Fruit fly (Drosophila melanogaster) whole organism, pupa: ENCODE data around the gene CG46460.

ENCODE experiments used
- CG10348 ChIP-seq: fragments of 200-800 bp; sonication (Bioruptor generic); IDR thresholded peaks from 2 replicates; pipeline ENCODE4 v1.3.6; 2022; ENCODE audit warnings: missing biosample characterization, missing genetic modification characterization
- CG12605 ChIP-seq: fragments of 200-800 bp; sonication (Bioruptor generic); IDR thresholded peaks from 2 replicates; pipeline ENCODE4 v1.3.6; 2022; ENCODE audit warnings: missing biosample characterization, missing genetic modification characterization
- CG13204 ChIP-seq: fragments of 200-800 bp; sonication (Bioruptor generic); optimal IDR thresholded peaks from 2 replicates; lab custom pipeline; 2018; ENCODE audit warnings: missing biosample characterization, mild to moderate bottlenecking, missing genetic modification characterization, moderate library complexity
- CG14655 ChIP-seq: fragments of 200-800 bp; sonication (Bioruptor generic); optimal IDR thresholded peaks from 3 replicates; lab custom pipeline; 2017; ENCODE audit warnings: mild to moderate bottlenecking, missing biosample characterization, missing genetic modification reagents, missing genetic modification characterization
- CG15710 ChIP-seq: fragments of 200-800 bp; sonication (Bioruptor generic); optimal IDR thresholded peaks from 2 replicates; lab custom pipeline; 2018; ENCODE audit warnings: missing biosample characterization, mild to moderate bottlenecking, missing genetic modification characterization, moderate library complexity
- CG17806 ChIP-seq: fragments of 200-800 bp; sonication (Bioruptor generic); optimal IDR thresholded peaks from 2 replicates; lab custom pipeline; 2018; ENCODE audit warnings: missing biosample characterization, mild to moderate bottlenecking, missing genetic modification characterization, moderate library complexity
- CG32121 ChIP-seq: fragments of 200-800 bp; sonication (Bioruptor generic); IDR thresholded peaks from 2 replicates; pipeline ENCODE4 v1.3.6; 2022; ENCODE audit warnings: missing biosample characterization, missing genetic modification characterization
- CG34367 ChIP-seq: fragments of 200-800 bp; sonication (Bioruptor generic); optimal IDR thresholded peaks from 2 replicates; lab custom pipeline; 2018; ENCODE audit warnings: missing biosample characterization, mild to moderate bottlenecking, missing genetic modification characterization
- CG4496 ChIP-seq: fragments of 200-800 bp; sonication (Bioruptor generic); IDR thresholded peaks from 3 replicates; pipeline ENCODE4 v1.3.6; 2022; ENCODE audit warnings: missing biosample characterization, missing genetic modification characterization
- CG8159 ChIP-seq: fragments of 200-800 bp; sonication (Bioruptor generic); optimal IDR thresholded peaks from 3 replicates; lab custom pipeline; 2018; ENCODE audit warnings: missing biosample characterization, mild to moderate bottlenecking, missing genetic modification characterization, moderate library complexity
- CG8301 ChIP-seq: fragments of 200-800 bp; sonication (Bioruptor generic); optimal IDR thresholded peaks from 2 replicates; lab custom pipeline; 2018; ENCODE audit warnings: missing biosample characterization, mild to moderate bottlenecking, missing genetic modification characterization
- CG9948 ChIP-seq: fragments of 200-800 bp; sonication (Bioruptor generic); optimal IDR thresholded peaks from 2 replicates; lab custom pipeline; 2018; ENCODE audit warnings: missing biosample characterization, mild to moderate bottlenecking, missing genetic modification characterization, moderate library complexity
- D1 ChIP-seq: fragments of 200-800 bp; sonication (Bioruptor generic); optimal IDR thresholded peaks from 2 replicates; lab custom pipeline; 2018; ENCODE audit warnings: missing biosample characterization, mild to moderate bottlenecking, missing genetic modification characterization, moderate library complexity
- EcR ChIP-seq: fragments of 200-800 bp; sonication (Bioruptor generic); optimal IDR thresholded peaks from 3 replicates; lab custom pipeline; 2019; ENCODE audit warnings: missing biosample characterization, missing genetic modification characterization, mild to moderate bottlenecking, moderate library complexity, missing genetic modification reagents
- Ets98B ChIP-seq: fragments of 200-800 bp; sonication (Bioruptor generic); IDR thresholded peaks from 2 replicates; pipeline ENCODE4 v1.3.6; 2022; ENCODE audit warnings: missing biosample characterization, missing genetic modification characterization
- Pif1A ChIP-seq: fragments of 200-800 bp; sonication (Bioruptor generic); optimal IDR thresholded peaks from 3 replicates; lab custom pipeline; 2016; ENCODE audit warnings: missing biosample characterization, missing genetic modification characterization
- Pif1B ChIP-seq: fragments of 200-800 bp; sonication (Bioruptor generic); optimal IDR thresholded peaks from 3 replicates; lab custom pipeline; 2016; ENCODE audit warnings: missing biosample characterization, missing genetic modification characterization
- Snoo ChIP-seq: fragments of 200-800 bp; sonication (Bioruptor generic); optimal IDR thresholded peaks from 3 replicates; lab custom pipeline; 2017; ENCODE audit warnings: missing biosample characterization, mild to moderate bottlenecking, missing genetic modification characterization, inconsistent platforms
- fd96Ca ChIP-seq: fragments of 200-800 bp; sonication (Bioruptor generic); IDR thresholded peaks from 3 replicates; pipeline ENCODE4 v1.3.6; 2022; ENCODE audit warnings: missing biosample characterization, missing genetic modification characterization
- rn ChIP-seq: fragments of 200-800 bp; sonication (Bioruptor generic); IDR thresholded peaks from 2 replicates; pipeline ENCODE4 v1.3.6; 2022; ENCODE audit warnings: missing biosample characterization, missing genetic modification characterization

The CG46460 gene

dm6 chr3L:4204867-4205266 lies 22.2 kb downstream of the CG46460 start:
- TF ChIP-seq CG12605 (GFP tag; lab: Robert Waterston, UW), result no peak
- TF ChIP-seq CG34367, result no peak
- no peak for TF ChIP-seq Snoo
- no peak for TF ChIP-seq CG4496 (GFP tag; lab: Robert Waterston, UW)
- TF ChIP-seq CG15710, result no peak
- no peak for TF ChIP-seq CG14655 (GFP tag; lab: Kevin White, UChicago)
- no peak for TF ChIP-seq Ets98B (GFP tag; lab: Robert Waterston, UW)
- no peak for TF ChIP-seq CG8159 (tag; lab: Kevin White, UChicago)
- no peak for TF ChIP-seq CG13204

- no peak for TF ChIP-seq CG17806 (tag; lab: Kevin White, UChicago)
- TF ChIP-seq Snoo, result no peak
- TF ChIP-seq CG15710, result no peak
- TF ChIP-seq CG9948 (tag; lab: Kevin White, UChicago), result no peak
- TF ChIP-seq CG34367, result no peak
- TF ChIP-seq D1 (tag; lab: Kevin White, UChicago), result no peak
- TF ChIP-seq fd96Ca, result no peak
- TF ChIP-seq CG13204, result no peak
- no peak for TF ChIP-seq EcR (GFP tag; lab: Kevin White, UChicago)
- no peak for TF ChIP-seq CG32121 (GFP tag; lab: Robert Waterston, UW)
- TF ChIP-seq CG12605 (GFP tag; lab: Robert Waterston, UW), result no peak
- no peak for TF ChIP-seq CG8301 (tag; lab: Kevin White, UChicago)
- TF ChIP-seq Pif1B, result no peak
These were observed 22.9 kb downstream of the CG46460 start, which contains the start of gene CG15005 for dm6 chr3L:4204239-4204638. Gene CG15005, minus strand, starts transcription at chr3L:4204339.

- TF ChIP-seq CG32121 (GFP tag; lab: Robert Waterston, UW), result 0 out of 2 replicates have a peak, but pooled peaks have one; percentile 14
- TF ChIP-seq CG13204, result no peak
These were observed 33.1 kb downstream of the CG46460 start, which contains the start of gene CG43367 for dm6 chr3L:4193730-4194649. Gene CG43367, plus strand, starts transcription at chr3L:4193993.

- TF ChIP-seq CG4496 (GFP tag; lab: Robert Waterston, UW), result no peak
- no peak for TF ChIP-seq CG14655 (GFP tag; lab: Kevin White, UChicago)
- no peak for TF ChIP-seq CG13204
- no peak for TF ChIP-seq CG10348 (GFP tag; lab: Robert Waterston, UW)
- no peak for TF ChIP-seq Pif1B
- no peak for TF ChIP-seq CG8301 (tag; lab: Kevin White, UChicago)
- no peak for TF ChIP-seq fd96Ca
- TF ChIP-seq CG32121 (GFP tag; lab: Robert Waterston, UW), result no peak
- no peak for TF ChIP-seq Pif1A
These were observed 39.1 kb downstream of the CG46460 start, which contains the start of the genes Teh2 and tipE for dm6 chr3L:4187930-4188523. Gene Teh2, minus strand, starts transcription at chr3L:4188023. Gene tipE, plus strand, starts transcription at chr3L:4188499.

- no peak for TF ChIP-seq CG34367
- no peak for TF ChIP-seq CG8301 (tag; lab: Kevin White, UChicago)
- peak; percentile 18 for TF ChIP-seq CG8159 (tag; lab: Kevin White, UChicago)
- 0 out of 2 replicates have a peak, but pooled peaks have one; percentile 11 for TF ChIP-seq rn
- no peak for TF ChIP-seq EcR (GFP tag; lab: Kevin White, UChicago)
- no peak for TF ChIP-seq fd96Ca
- no peak for TF ChIP-seq CG14655 (GFP tag; lab: Kevin White, UChicago)
- no peak for TF ChIP-seq CG12605 (GFP tag; lab: Robert Waterston, UW)
- TF ChIP-seq CG32121 (GFP tag; lab: Robert Waterston, UW), result no peak
- TF ChIP-seq CG9948 (tag; lab: Kevin White, UChicago), result no peak
- TF ChIP-seq Ets98B (GFP tag; lab: Robert Waterston, UW), result no peak
- no peak for TF ChIP-seq Pif1A
- TF ChIP-seq CG15710, result peak; percentile 4
- TF ChIP-seq Snoo, result no peak
- no peak for TF ChIP-seq Pif1B
- TF ChIP-seq D1 (tag; lab: Kevin White, UChicago), result peak; percentile 6
- no peak for TF ChIP-seq CG13204
These were observed 40.4 kb downstream of the CG46460 start, which contains the start of gene VhaM9.7-c for dm6 chr3L:4186659-4187058. Gene VhaM9.7-c, minus strand, starts transcription at chr3L:4186865.

dm6 chr3L:4185259-4185658 lies 41.8 kb downstream of the CG46460 start:
- TF ChIP-seq CG12605 (GFP tag; lab: Robert Waterston, UW) (0 out of 2 replicates have a peak, but pooled peaks have one; percentile 27), CG8159 (tag; lab: Kevin White, UChicago) (no peak)

- TF ChIP-seq CG8159 (tag; lab: Kevin White, UChicago) (no peak), CG13204 (no peak), CG10348 (GFP tag; lab: Robert Waterston, UW) (no peak), CG34367 (no peak), CG4496 (GFP tag; lab: Robert Waterston, UW) (no peak), CG12605 (GFP tag; lab: Robert Waterston, UW) (no peak), CG14655 (GFP tag; lab: Kevin White, UChicago) (no peak), rn (no peak), CG9948 (tag; lab: Kevin White, UChicago) (no peak), CG17806 (tag; lab: Kevin White, UChicago) (no peak)
These were observed 42.5 kb downstream of the CG46460 start, which contains the start of gene Teh3 for dm6 chr3L:4184563-4184962. Gene Teh3, minus strand, starts transcription at chr3L:4184663.
